Worm (Caenorhabditis elegans): ENCODE data around the gene phy-4.

ce11 chrV:19502579-19503151 lies 10.8 kb downstream of the phy-4 start, which contains the start of gene Y43F8B.3:
- TF ChIP-seq nfya-1 (tag; optimal IDR thresholded peaks at IDR 0.05): no peak
- no peak for TF ChIP-seq pqm-1 (tag; optimal IDR thresholded peaks at IDR 0.05)
- TF ChIP-seq pag-3 (tag; optimal IDR thresholded peaks at IDR 0.05; ENCODE audit: borderline replicate concordance): no peak
- TF ChIP-seq ceh-6 (GFP tag; optimal IDR thresholded peaks at IDR 0.05): no peak
- no peak for TF ChIP-seq ama-1 (optimal IDR thresholded peaks at IDR 0.05)
- TF ChIP-seq fax-1 (tag; optimal IDR thresholded peaks at IDR 0.05): no peak
